Worm (Caenorhabditis elegans) whole organism, midembryonic: Measurements from ENCODE around the gene AC3.5.

Experiments
- med-1 ChIP-seq: sonication (generic microtip); optimal IDR thresholded peaks from 2 replicates; lab custom pipeline; 2017; ENCODE audit warnings: missing genetic modification characterization, mild to moderate bottlenecking, missing compliant biosample characterization, antibody characterized with exemption, missing genetic modification reagents; ENCODE audit not compliant: insufficient read depth
- ztf-29 ChIP-seq: fragments of 200-800 bp; sonication (Bioruptor generic); IDR thresholded peaks from 2 replicates; pipeline ENCODE4 v1.3.6; 2022; ENCODE audit warnings: missing genetic modification reagents, missing genetic modification characterization, missing compliant biosample characterization

- TF ChIP-seq ztf-29 (GFP tag; lab: Robert Waterston, UW) (no peak), med-1 (GFP tag; lab: Kevin White, UChicago) (no peak)
These were observed 6.9 kb downstream of the AC3.5 start, which contains the start of the genes col-151 and ugt-1 for ce11 chrV:10395173-10395766.
